Fruit fly (Drosophila melanogaster) whole organism, wandering third instar larva: ENCODE data around the gene okr.

Experiments used
- CG32264 ChIP-seq: fragments of 200-800 bp; sonication (Bioruptor generic); optimal IDR thresholded peaks from 2 replicates; lab custom pipeline; 2016; ENCODE audit warnings: missing biosample characterization, missing genetic modification characterization
- Dif ChIP-seq: fragments of 200-275, 200-300 bp; sonication (Bioruptor generic); optimal IDR thresholded peaks from 2 replicates; lab custom pipeline; 2018; ENCODE audit warnings: missing biosample characterization, missing genetic modification characterization; ENCODE audit not compliant: partially characterized antibody
- Hr78 ChIP-seq: fragments of >200 bp; optimal IDR thresholded peaks from 2 replicates; lab custom pipeline; 2017; ENCODE audit warnings: missing biosample characterization, missing genetic modification characterization
- Hr83 ChIP-seq: fragments of 200-300 bp; sonication (Bioruptor generic); optimal IDR thresholded peaks from 2 replicates; lab custom pipeline; 2016; ENCODE audit warnings: missing biosample characterization, mild to moderate bottlenecking, missing genetic modification characterization, moderate library complexity; ENCODE audit not compliant: poor library complexity, severe bottlenecking
- Rel ChIP-seq, 2 experiments: fragments of 200-800 bp; sonication (Bioruptor generic) in 1 of 2; optimal IDR thresholded peaks; 2 replicates in 1 of 2; 3 replicates in 1 of 2; lab custom pipeline; 2016 to 2019; ENCODE audit warnings: mild to moderate bottlenecking in 2 of 2, missing biosample characterization in 2 of 2, missing genetic modification characterization in 2 of 2, moderate library complexity in 1 of 2
- Sp1 ChIP-seq: fragments of 200-800 bp; sonication (Bioruptor generic); optimal IDR thresholded peaks from 3 replicates; lab custom pipeline; 2019; ENCODE audit warnings: missing biosample characterization, mild to moderate bottlenecking, missing genetic modification characterization, moderate library complexity
- dmrt93B ChIP-seq: fragments of 200-800 bp; sonication (Bioruptor generic); optimal IDR thresholded peaks from 2 replicates; lab custom pipeline; 2018; ENCODE audit warnings: missing biosample characterization, mild to moderate bottlenecking, missing genetic modification characterization
- foxo ChIP-seq, 2 experiments: fragments of 200-800 bp; sonication (Bioruptor generic); optimal IDR thresholded peaks; 2 replicates in 1 of 2; 3 replicates in 1 of 2; lab custom pipeline; 2016 to 2017; ENCODE audit warnings: missing biosample characterization in 2 of 2, missing genetic modification characterization in 2 of 2
- jim ChIP-seq: fragments of 175-275, 200-325 bp; sonication (Bioruptor generic); optimal IDR thresholded peaks from 2 replicates; lab custom pipeline; 2016; ENCODE audit warnings: missing biosample characterization, mild to moderate bottlenecking, missing genetic modification characterization
- lola ChIP-seq: fragments of >200 bp; optimal IDR thresholded peaks from 2 replicates; lab custom pipeline; 2017; ENCODE audit warnings: missing biosample characterization, missing genetic modification characterization
- psq ChIP-seq: fragments of 200-800 bp; sonication (Bioruptor generic); optimal IDR thresholded peaks from 3 replicates; lab custom pipeline; 2017; ENCODE audit warnings: missing biosample characterization, mild to moderate bottlenecking, missing genetic modification characterization, moderate library complexity
- woc ChIP-seq: sonication (Bioruptor generic); optimal IDR thresholded peaks from 2 replicates; lab custom pipeline; 2016; ENCODE audit warnings: missing biosample characterization, mild to moderate bottlenecking, missing genetic modification characterization

Gene okr

DNA sequence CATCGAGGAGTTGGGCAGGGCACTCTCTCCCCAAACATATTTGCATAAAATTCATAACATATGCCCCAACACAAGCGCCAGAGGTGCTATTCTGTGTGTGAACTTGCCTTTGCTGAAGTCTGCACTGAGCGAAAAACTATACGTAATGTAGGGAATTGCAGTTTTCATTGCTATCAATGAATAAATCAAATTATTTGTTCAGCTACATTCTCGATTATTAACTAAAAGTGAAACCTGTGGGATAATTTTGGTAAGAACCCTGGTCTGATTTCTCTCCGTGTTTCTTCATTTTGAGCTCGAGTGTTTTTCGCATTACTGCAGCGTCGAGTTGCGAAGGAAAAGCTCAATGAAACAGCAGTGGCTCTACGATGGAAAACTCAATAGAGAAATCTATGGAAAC, 49.9 kb downstream of the okr start:
- no peak for TF ChIP-seq dmrt93B
- TF ChIP-seq psq (GFP tag; lab: Kevin White, UChicago) = no peak
- TF ChIP-seq Rel (GFP tag; optimal IDR thresholded peaks at IDR 0.05; lab: Kevin White, UChicago) = no peak
- no peak for TF ChIP-seq Rel (tag; optimal IDR thresholded peaks at IDR 0.05; lab: Kevin White, UChicago)
- no peak for TF ChIP-seq Sp1
- TF ChIP-seq Hr83 (GFP tag; lab: Kevin White, UChicago) = no peak
- no peak for TF ChIP-seq Hr78 (GFP tag; lab: Kevin White, UChicago)
- TF ChIP-seq lola (GFP tag; lab: Kevin White, UChicago) = no peak

DNA sequence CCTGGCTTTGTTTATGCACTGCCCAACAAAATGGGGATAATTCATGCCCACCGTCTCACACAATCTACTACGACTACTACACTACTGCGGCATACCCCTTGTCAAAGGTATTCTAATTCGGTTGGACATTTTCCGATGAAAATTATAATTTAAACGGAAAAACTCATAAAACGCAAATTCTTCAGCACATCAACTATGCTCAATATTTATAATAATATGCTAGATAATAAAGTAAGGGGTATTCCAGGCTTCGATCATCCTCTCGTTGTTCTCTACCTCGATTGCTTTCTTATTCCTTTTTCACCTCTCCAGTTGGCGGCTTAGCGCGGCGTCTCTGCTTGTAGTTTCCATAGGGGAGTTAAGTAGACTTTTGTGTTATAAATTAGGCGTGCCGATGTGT, 51.2 kb downstream of the okr start:
- no peak for TF ChIP-seq foxo (GFP tag; optimal IDR thresholded peaks at IDR 0.05; lab: Kevin White, UChicago)
- no peak for TF ChIP-seq lola (GFP tag; lab: Kevin White, UChicago)
- no peak for TF ChIP-seq jim (GFP tag; lab: Kevin White, UChicago)

DNA sequence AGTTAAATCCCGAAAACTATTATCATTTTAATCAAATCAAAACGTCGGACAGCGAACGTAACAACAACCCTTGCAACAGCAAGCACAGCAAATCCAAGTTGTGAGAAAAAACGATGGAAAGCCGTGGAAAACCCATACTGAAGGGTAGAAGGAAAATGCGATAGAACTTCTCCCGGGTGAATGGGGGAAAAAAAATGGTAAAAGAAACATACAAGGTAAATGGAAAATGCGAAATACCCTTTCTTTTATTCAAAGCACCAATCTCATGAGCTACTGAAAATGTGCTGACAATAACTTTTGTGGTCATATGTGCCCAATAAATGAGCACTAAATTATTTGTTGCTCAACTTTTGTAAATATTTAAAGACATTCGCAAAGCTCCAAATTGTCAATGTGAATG, 52.9 kb downstream of the okr start:
- TF ChIP-seq Dif (GFP tag; lab: Kevin White, UChicago) = no peak
- no peak for TF ChIP-seq woc (GFP tag; lab: Kevin White, UChicago)
- TF ChIP-seq CG32264 (GFP tag; lab: Kevin White, UChicago) = no peak
- no peak for TF ChIP-seq psq (GFP tag; lab: Kevin White, UChicago)
